Worm (Caenorhabditis elegans) whole organism, midembryonic: ENCODE results near the gene W03C9.8.

Experiments
- T22C8.4 ChIP-seq: fragments of 200-800 bp; sonication (Bioruptor generic); IDR thresholded peaks from 2 replicates; pipeline ENCODE4 v1.3.6; 2022; ENCODE audit warnings: missing genetic modification characterization, missing compliant biosample characterization
- cog-1 ChIP-seq: sonication (generic microtip); optimal IDR thresholded peaks from 2 replicates; lab custom pipeline; 2016; ENCODE audit warnings: missing genetic modification characterization, missing compliant biosample characterization
- flt-1 ChIP-seq: fragments of 200-800 bp; sonication (Bioruptor generic); IDR thresholded peaks from 2 replicates; pipeline ENCODE4 v1.3.6; 2022; ENCODE audit warnings: missing genetic modification characterization, missing compliant biosample characterization
- klf-2 ChIP-seq: fragments of 200-800 bp; sonication (Bioruptor generic); conservative IDR thresholded peaks from 2 replicates; pipeline ENCODE4 v1.3.6; 2022; ENCODE audit warnings: missing genetic modification reagents, missing genetic modification characterization, missing compliant biosample characterization
- med-1 ChIP-seq: sonication (generic microtip); optimal IDR thresholded peaks from 2 replicates; lab custom pipeline; 2017; ENCODE audit warnings: missing genetic modification characterization, mild to moderate bottlenecking, missing compliant biosample characterization, antibody characterized with exemption, missing genetic modification reagents; ENCODE audit not compliant: insufficient read depth
- ref-1 ChIP-seq: fragments of 200-800 bp; sonication (Bioruptor generic); conservative IDR thresholded peaks from 2 replicates; pipeline ENCODE4 v1.3.6; 2022; ENCODE audit warnings: missing genetic modification reagents, missing genetic modification characterization, missing compliant biosample characterization
- tab-1 ChIP-seq: fragments of 200-800 bp; sonication (Bioruptor generic); IDR thresholded peaks from 2 replicates; pipeline ENCODE4 v1.3.6; 2022; ENCODE audit warnings: missing genetic modification characterization, missing compliant biosample characterization
- ztf-23 ChIP-seq: fragments of 200-800 bp; sonication (Bioruptor generic); IDR thresholded peaks from 2 replicates; pipeline ENCODE4 v1.3.6; 2022; ENCODE audit warnings: missing genetic modification reagents, missing genetic modification characterization, missing compliant biosample characterization
- ztf-29 ChIP-seq: fragments of 200-800 bp; sonication (Bioruptor generic); IDR thresholded peaks from 2 replicates; pipeline ENCODE4 v1.3.6; 2022; ENCODE audit warnings: missing genetic modification reagents, missing genetic modification characterization, missing compliant biosample characterization

Gene W03C9.8

DNA sequence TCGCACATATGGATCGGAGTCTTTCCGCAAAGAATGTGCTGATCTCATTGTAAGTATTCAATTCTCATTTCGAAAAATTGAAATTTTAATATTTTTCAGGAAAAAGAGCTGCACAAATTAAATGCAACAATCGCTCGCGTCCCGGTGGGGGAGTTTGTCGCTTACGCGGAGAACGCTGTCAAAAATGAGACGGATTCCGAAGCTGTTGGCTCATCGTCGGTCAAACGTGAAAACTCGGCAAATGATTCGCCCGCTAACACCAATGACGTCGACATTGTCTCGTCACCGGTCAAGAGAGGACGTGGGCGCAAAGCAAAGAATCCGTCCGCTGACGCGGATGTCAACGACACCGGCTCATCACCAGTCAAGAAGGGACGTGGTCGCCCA, 32.0 kb upstream of the W03C9.8 start:
- TF ChIP-seq med-1 (GFP tag; lab: Kevin White, UChicago) = no peak
- TF ChIP-seq klf-2 (GFP tag; lab: Robert Waterston, UW) = no peak
- TF ChIP-seq ref-1 (GFP tag; lab: Robert Waterston, UW) = no peak
- TF ChIP-seq tab-1 (GFP tag; lab: Robert Waterston, UW) = no peak
- TF ChIP-seq T22C8.4 (GFP tag; lab: Robert Waterston, UW) = no peak
- no peak for TF ChIP-seq flt-1
- TF ChIP-seq ztf-29 (GFP tag; lab: Robert Waterston, UW) = no peak
- TF ChIP-seq ztf-23 (GFP tag; lab: Robert Waterston, UW) = no peak
- no peak for TF ChIP-seq cog-1

DNA sequence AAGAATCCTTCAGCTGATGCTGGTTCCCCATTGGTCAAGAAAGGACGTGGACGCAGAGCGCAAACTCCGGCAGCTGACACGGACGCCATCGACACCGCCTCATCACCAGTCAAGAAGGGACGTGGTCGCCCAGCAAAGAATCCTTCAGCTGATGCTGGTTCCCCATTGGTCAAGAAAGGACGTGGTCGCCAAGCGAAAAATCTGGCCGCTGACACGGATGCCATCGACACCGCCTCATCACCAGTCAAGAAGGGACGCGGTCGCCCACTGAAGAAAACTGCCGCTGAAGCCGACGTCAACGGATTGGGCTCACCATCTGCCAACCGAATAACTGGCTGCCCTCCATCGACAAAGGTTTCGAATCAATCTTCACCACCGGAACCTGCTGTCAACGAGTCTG, 31.6 kb upstream of the W03C9.8 start:
- no peak for TF ChIP-seq ztf-29 (GFP tag; lab: Robert Waterston, UW)
- TF ChIP-seq cog-1 = no peak
- TF ChIP-seq ztf-23 (GFP tag; lab: Robert Waterston, UW) = no peak
- TF ChIP-seq tab-1 (GFP tag; lab: Robert Waterston, UW) = no peak
- no peak for TF ChIP-seq ref-1 (GFP tag; lab: Robert Waterston, UW)
- TF ChIP-seq med-1 (GFP tag; lab: Kevin White, UChicago) = no peak
- TF ChIP-seq klf-2 (GFP tag; lab: Robert Waterston, UW) = no peak

DNA sequence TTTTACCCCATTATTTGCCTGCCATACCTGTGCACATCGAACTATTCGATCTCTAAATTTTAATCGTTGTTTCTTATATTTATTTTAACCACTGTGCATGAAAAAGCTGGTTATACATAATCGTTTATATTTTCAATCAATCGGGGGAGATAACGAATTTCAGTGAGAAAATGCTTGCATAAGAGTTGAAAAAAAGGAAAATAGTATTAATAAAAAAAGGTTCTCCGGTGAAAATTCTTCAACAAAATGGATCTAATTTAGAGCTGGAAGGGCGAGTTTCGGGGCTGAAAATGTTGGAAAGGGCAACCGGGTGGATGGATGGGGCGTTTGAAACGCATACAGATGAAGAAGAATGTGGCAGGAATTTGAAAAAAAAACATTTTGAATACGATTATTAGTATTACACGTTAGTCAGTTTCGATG, 31.0 kb upstream of the W03C9.8 start:
- TF ChIP-seq med-1 (GFP tag; lab: Kevin White, UChicago) = no peak
- TF ChIP-seq ztf-23 (GFP tag; lab: Robert Waterston, UW) = no peak
- TF ChIP-seq T22C8.4 (GFP tag; lab: Robert Waterston, UW) = no peak
- no peak for TF ChIP-seq ref-1 (GFP tag; lab: Robert Waterston, UW)
- TF ChIP-seq ztf-29 (GFP tag; lab: Robert Waterston, UW) = no peak
- no peak for TF ChIP-seq tab-1 (GFP tag; lab: Robert Waterston, UW)
- no peak for TF ChIP-seq cog-1
- no peak for TF ChIP-seq flt-1
- TF ChIP-seq klf-2 (GFP tag; lab: Robert Waterston, UW) = no peak

DNA sequence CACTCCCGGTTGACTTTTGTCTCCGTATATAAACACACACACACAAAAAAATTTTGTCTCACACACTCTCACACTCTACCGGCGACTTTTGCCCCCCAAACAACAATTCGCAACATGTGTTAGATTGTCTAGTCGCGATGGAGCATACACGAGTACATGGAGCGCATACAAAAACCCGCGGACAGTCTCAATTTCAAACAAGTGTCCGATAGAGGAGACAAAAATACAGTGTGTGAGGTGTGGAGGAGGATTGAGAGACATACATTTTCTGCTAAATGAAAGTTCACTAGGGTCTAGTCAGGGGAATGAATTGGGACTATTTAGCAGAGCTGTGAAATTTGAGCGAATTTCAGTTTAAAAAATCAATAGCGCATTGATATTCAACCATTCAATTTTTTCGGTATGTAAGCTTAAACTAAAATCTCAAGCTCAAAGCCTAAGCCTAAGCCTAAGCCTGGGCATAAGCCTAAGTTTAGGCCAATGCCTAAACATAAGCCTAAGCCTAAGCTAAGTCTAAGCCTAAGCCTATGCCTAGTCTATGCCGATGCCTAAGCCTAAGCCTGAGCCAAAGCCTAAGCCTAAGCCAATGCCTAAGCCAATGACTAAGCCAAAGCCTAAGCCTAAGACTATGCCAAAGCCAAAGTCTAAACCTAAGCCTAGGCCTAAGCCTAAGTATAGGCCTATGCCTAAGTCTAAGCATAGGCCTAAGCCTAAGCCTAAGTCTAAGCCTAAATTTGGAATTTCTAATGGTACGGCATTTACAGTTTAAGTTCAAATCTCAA, 25.6 kb upstream of the W03C9.8 start:
- TF ChIP-seq ztf-23 (GFP tag; lab: Robert Waterston, UW) (no peak), klf-2 (GFP tag; lab: Robert Waterston, UW) (no peak), T22C8.4 (GFP tag; lab: Robert Waterston, UW) (no peak)

DNA sequence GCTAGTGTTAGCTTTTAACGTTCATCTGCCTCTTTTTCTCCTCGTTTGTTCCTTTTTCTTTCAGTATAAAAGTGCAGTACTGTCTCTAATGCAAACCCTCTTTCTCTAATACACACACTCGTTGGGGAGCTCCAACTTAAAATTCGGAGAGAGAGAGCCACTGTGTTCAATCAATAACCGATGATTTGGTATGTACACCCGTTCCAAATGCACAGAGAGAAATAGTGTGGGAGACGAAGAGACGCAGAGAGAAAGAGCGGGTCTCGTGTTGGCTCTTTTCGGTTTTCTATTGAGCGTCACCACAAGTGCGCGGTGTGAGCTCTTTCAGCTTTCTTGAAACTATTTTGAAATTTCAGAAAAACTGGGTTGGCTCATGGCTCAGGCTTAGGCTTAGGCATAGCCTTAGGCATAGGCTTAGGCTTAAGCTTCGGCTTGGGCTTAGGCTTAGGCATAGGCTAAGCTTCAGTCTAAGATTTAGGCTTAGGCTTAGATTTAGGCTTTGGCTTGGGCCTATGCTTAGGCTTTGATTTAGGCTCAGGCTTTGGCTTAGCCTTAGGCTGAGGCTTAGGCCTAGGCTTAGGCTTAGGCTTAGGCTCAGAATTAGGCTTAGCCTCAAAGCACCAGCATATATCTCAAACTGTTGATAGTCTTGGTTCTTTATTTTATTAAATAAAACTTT, 24.8 kb upstream of the W03C9.8 start:
- TF ChIP-seq ref-1 (GFP tag; lab: Robert Waterston, UW) (0 out of 2 replicates have a peak, but pooled peaks have one; percentile 12), ztf-29 (GFP tag; lab: Robert Waterston, UW) (peak; percentile 65; the same call in 1 of the 2 replicates), tab-1 (GFP tag; lab: Robert Waterston, UW) (no peak)

DNA sequence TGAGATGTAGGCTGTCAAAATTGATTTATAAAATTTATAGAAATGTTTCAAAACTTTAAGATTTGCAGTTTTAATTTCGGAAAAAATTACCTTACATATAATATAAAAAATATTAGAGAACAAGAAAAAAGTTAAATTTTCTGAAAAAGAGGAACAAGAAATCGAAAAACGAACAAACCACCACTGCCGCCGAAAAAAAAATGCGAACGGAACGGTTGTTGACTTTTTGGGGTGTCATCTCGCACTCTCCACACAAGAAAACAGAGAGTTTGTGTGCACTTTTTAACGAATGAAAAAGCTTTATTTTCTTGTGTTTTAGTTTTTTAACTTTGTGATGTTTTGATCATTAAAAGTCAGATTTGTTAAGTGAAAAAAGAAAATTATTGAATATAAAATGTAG, 23.4 kb upstream of the W03C9.8 start:
- TF ChIP-seq med-1 (GFP tag; lab: Kevin White, UChicago) (no peak), ref-1 (GFP tag; lab: Robert Waterston, UW) (no peak), flt-1 (no peak), T22C8.4 (GFP tag; lab: Robert Waterston, UW) (no peak), tab-1 (GFP tag; lab: Robert Waterston, UW) (no peak), cog-1 (no peak), ztf-23 (GFP tag; lab: Robert Waterston, UW) (no peak), ztf-29 (GFP tag; lab: Robert Waterston, UW) (no peak), klf-2 (GFP tag; lab: Robert Waterston, UW) (no peak)

DNA sequence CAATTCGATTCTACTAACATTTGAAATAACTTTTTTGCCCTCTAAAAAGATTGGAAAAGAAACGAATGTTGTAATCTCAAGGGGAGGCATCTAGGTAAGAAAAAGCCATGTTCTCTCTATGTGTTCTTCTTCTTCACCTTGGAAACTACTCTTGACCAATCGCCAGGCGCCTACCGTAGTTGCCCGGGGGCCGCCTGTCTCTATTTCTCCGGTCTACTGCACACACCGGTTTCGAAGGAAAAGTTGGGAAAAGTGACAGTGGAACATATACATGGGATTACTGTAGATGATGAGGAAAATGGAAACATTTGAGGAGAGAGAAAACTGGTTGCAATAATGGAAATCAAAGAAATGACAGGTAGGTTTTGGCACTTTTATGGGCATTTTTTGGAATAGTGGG, 22.1 kb upstream of the W03C9.8 start:
- no peak for TF ChIP-seq ref-1 (GFP tag; lab: Robert Waterston, UW)
- no peak for TF ChIP-seq cog-1
- TF ChIP-seq T22C8.4 (GFP tag; lab: Robert Waterston, UW) = no peak
- no peak for TF ChIP-seq ztf-23 (GFP tag; lab: Robert Waterston, UW)
- no peak for TF ChIP-seq med-1 (GFP tag; lab: Kevin White, UChicago)
- no peak for TF ChIP-seq flt-1
- no peak for TF ChIP-seq klf-2 (GFP tag; lab: Robert Waterston, UW)
- TF ChIP-seq tab-1 (GFP tag; lab: Robert Waterston, UW) = no peak
- TF ChIP-seq ztf-29 (GFP tag; lab: Robert Waterston, UW) = no peak

DNA sequence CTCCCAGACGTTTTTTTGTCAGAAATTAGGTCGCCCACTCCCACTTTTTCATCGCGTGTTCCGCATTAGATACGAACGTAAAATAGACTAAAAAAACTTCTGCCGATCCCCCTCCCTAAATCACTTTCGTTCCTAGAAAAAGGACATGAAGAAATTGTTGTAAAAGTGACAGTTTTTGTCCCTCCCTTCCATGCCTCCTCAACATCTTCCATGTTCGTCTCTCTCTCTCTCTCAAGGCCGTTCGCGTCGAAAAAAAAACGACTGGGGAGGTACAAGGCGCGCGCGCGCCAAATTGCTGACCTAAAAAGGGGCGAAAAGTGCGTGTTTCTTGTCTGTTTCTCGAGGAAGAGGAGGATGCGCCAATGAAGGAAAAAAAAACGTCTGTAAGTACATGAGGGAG, 19.8 kb upstream of the W03C9.8 start:
- TF ChIP-seq ztf-29 (GFP tag; lab: Robert Waterston, UW) (no peak), ref-1 (GFP tag; lab: Robert Waterston, UW) (no peak), tab-1 (GFP tag; lab: Robert Waterston, UW) (no peak), med-1 (GFP tag; lab: Kevin White, UChicago) (no peak), flt-1 (no peak), T22C8.4 (GFP tag; lab: Robert Waterston, UW) (no peak), ztf-23 (GFP tag; lab: Robert Waterston, UW) (no peak), klf-2 (GFP tag; lab: Robert Waterston, UW) (no peak), cog-1 (no peak)

DNA sequence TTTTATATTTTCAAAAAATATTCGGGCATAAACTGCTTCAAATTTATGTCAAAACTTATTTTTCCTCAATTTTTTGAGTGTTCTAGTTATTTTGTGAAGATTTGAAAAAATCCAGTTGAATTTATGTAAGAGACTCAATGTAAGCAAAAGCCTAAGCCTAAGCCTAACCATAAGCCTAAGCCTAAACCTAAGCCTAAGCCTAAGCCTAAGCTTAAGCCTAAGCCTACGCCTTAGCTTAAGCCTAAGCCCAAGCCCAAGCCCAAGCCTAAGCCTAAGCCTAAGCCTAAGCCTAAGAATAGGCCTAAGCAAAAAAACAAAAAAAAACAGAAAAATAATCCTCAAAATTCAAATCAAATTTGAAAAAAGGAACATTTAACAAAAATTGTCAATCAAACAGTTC, 18.4 kb upstream of the W03C9.8 start:
- no peak for TF ChIP-seq ztf-23 (GFP tag; lab: Robert Waterston, UW)
- peak; percentile 52; the same call in 1 of the 2 replicates for TF ChIP-seq ztf-29 (GFP tag; lab: Robert Waterston, UW)
